Fruit fly (Drosophila melanogaster) whole organism, embryonic: Measurements from ENCODE around the gene trem.

Experiments
- Atf6 ChIP-seq: fragments of 200-800 bp; sonication (Bioruptor generic); IDR thresholded peaks from 2 replicates; pipeline ENCODE4 v1.3.6; 2022; ENCODE audit warnings: missing biosample characterization, missing genetic modification characterization
- B-H1 ChIP-seq: fragments of 200-800 bp; sonication (Bioruptor generic); IDR thresholded peaks from 3 replicates; pipeline ENCODE4 v1.3.6; 2022; ENCODE audit warnings: missing biosample characterization, missing genetic modification characterization
- Bdp1 ChIP-seq: fragments of 200-800 bp; sonication (Bioruptor generic); optimal IDR thresholded peaks from 3 replicates; lab custom pipeline; 2016; ENCODE audit warnings: missing biosample characterization, missing genetic modification characterization
- Bgb ChIP-seq: fragments of 200-800 bp; sonication (Bioruptor generic); IDR thresholded peaks from 2 replicates; pipeline ENCODE4 v1.3.6; 2022; ENCODE audit warnings: missing biosample characterization, missing genetic modification characterization; ENCODE audit not compliant: partially characterized antibody
- CG10267 ChIP-seq: fragments of 200-800 bp; sonication (Bioruptor generic); optimal IDR thresholded peaks from 2 replicates; lab custom pipeline; 2018; ENCODE audit warnings: missing biosample characterization, mild to moderate bottlenecking, missing genetic modification characterization, moderate library complexity
- CG10274 ChIP-seq: fragments of 200-800 bp; sonication (Bioruptor generic); optimal IDR thresholded peaks from 3 replicates; lab custom pipeline; 2017; ENCODE audit warnings: missing biosample characterization, mild to moderate bottlenecking, missing genetic modification characterization
- CG11085 ChIP-seq: fragments of 200-800 bp; sonication (Bioruptor generic); IDR thresholded peaks from 2 replicates; pipeline ENCODE4 v1.3.6; 2022; ENCODE audit warnings: missing biosample characterization, missing genetic modification characterization
- CG11723 ChIP-seq: fragments of 200-800 bp; sonication (Bioruptor generic); optimal IDR thresholded peaks from 2 replicates; lab custom pipeline; 2017; ENCODE audit warnings: missing biosample characterization, mild to moderate bottlenecking, missing genetic modification characterization
- CG12104 ChIP-seq: fragments of 200-800 bp; sonication (Bioruptor generic); optimal IDR thresholded peaks from 3 replicates; lab custom pipeline; 2016; ENCODE audit warnings: missing biosample characterization, missing genetic modification characterization
- CG12219 ChIP-seq: fragments of 200-800 bp; sonication (Bioruptor generic); optimal IDR thresholded peaks from 3 replicates; lab custom pipeline; 2018; ENCODE audit warnings: missing biosample characterization, mild to moderate bottlenecking, missing genetic modification characterization
- CG12236 ChIP-seq: fragments of 200-800 bp; sonication (Bioruptor generic); optimal IDR thresholded peaks from 2 replicates; lab custom pipeline; 2016; ENCODE audit warnings: missing biosample characterization, missing genetic modification characterization
- CG12299 ChIP-seq: fragments of 200-800 bp; sonication (Bioruptor generic); optimal IDR thresholded peaks from 2 replicates; lab custom pipeline; 2018; ENCODE audit warnings: missing biosample characterization, mild to moderate bottlenecking, missing genetic modification characterization
- CG1832 ChIP-seq: fragments of 200-800 bp; sonication (Bioruptor generic); optimal IDR thresholded peaks from 2 replicates; lab custom pipeline; 2017; ENCODE audit warnings: missing biosample characterization, mild to moderate bottlenecking, missing genetic modification characterization, inconsistent platforms
- CG2199 ChIP-seq: fragments of 200-800 bp; sonication (Bioruptor generic); IDR thresholded peaks from 3 replicates; pipeline ENCODE4 v1.3.6; 2022; ENCODE audit warnings: missing biosample characterization, missing genetic modification characterization
- CG2678 ChIP-seq: fragments of 200-800 bp; sonication (Bioruptor generic); optimal IDR thresholded peaks from 3 replicates; lab custom pipeline; 2019; ENCODE audit warnings: missing biosample characterization, mild to moderate bottlenecking, missing genetic modification characterization, moderate library complexity
- CG2889 ChIP-seq: fragments of 200-800 bp; sonication (Bioruptor generic); IDR thresholded peaks from 3 replicates; pipeline ENCODE4 v1.3.6; 2022; ENCODE audit warnings: missing biosample characterization, missing genetic modification characterization
- CG3065 ChIP-seq: fragments of 200-800 bp; sonication (Bioruptor generic); optimal IDR thresholded peaks from 2 replicates; lab custom pipeline; 2016; ENCODE audit warnings: missing biosample characterization, missing genetic modification characterization
- CG31224 ChIP-seq: fragments of 200-800 bp; sonication (Bioruptor generic); IDR thresholded peaks from 2 replicates; pipeline ENCODE4 v1.3.6; 2022; ENCODE audit warnings: missing biosample characterization, missing genetic modification characterization
- CG31441 ChIP-seq: fragments of 200-800 bp; sonication (Bioruptor generic); IDR thresholded peaks from 2 replicates; pipeline ENCODE4 v1.3.6; 2022; ENCODE audit warnings: missing biosample characterization, missing genetic modification characterization
- CG9797 ChIP-seq: fragments of 200-800 bp; sonication (Bioruptor generic); optimal IDR thresholded peaks from 3 replicates; lab custom pipeline; 2018; ENCODE audit warnings: missing biosample characterization, mild to moderate bottlenecking, missing genetic modification characterization
- D ChIP-seq, 2 experiments: fragments of 200-800 bp in 1 of 2; fragments of >200 bp in 1 of 2; sonication (Bioruptor generic) in 1 of 2; optimal IDR thresholded peaks; 2 replicates in 1 of 2; 3 replicates in 1 of 2; lab custom pipeline; 2017; ENCODE audit warnings: mild to moderate bottlenecking in 1 of 2, missing biosample characterization in 1 of 2, missing genetic modification characterization in 1 of 2, missing genetic modification reagents in 1 of 2
- Dip3 ChIP-seq: fragments of 200-800 bp; sonication (Bioruptor generic); optimal IDR thresholded peaks from 3 replicates; lab custom pipeline; 2016; ENCODE audit warnings: missing biosample characterization, missing genetic modification characterization
- Doc3 ChIP-seq: fragments of 200-800 bp; sonication (Bioruptor generic); IDR thresholded peaks from 3 replicates; pipeline ENCODE4 v1.3.6; 2022; ENCODE audit warnings: missing biosample characterization, missing genetic modification characterization; ENCODE audit not compliant: partially characterized antibody
- E2f1 ChIP-seq: fragments of 200-800 bp; sonication (Bioruptor generic); IDR thresholded peaks from 2 replicates; pipeline ENCODE4 v1.3.6; 2022; ENCODE audit warnings: missing biosample characterization, missing genetic modification characterization
- HLHmδ ChIP-seq: fragments of 200-800 bp; sonication (Bioruptor generic); optimal IDR thresholded peaks from 2 replicates; lab custom pipeline; 2018; ENCODE audit warnings: missing biosample characterization, mild to moderate bottlenecking, missing genetic modification characterization, moderate library complexity
- Hsf ChIP-seq: fragments of 200-800 bp; sonication (Bioruptor generic); optimal IDR thresholded peaks from 3 replicates; lab custom pipeline; 2016; ENCODE audit warnings: missing biosample characterization, missing genetic modification characterization
- Kr ChIP-seq: fragments of 200-800 bp; sonication (Bioruptor generic); optimal IDR thresholded peaks from 2 replicates; lab custom pipeline; 2017; ENCODE audit warnings: missing biosample characterization, mild to moderate bottlenecking, missing genetic modification characterization
- Lim3 ChIP-seq: fragments of 200-800 bp; sonication (Bioruptor generic); IDR thresholded peaks from 2 replicates; pipeline ENCODE4 v1.3.6; 2022; ENCODE audit warnings: missing biosample characterization, missing genetic modification characterization
- NfI ChIP-seq: fragments of 200-800 bp; sonication (Bioruptor generic); optimal IDR thresholded peaks from 3 replicates; lab custom pipeline; 2018; ENCODE audit warnings: missing biosample characterization, mild to moderate bottlenecking, missing genetic modification characterization, moderate library complexity
- Ptx1 ChIP-seq: fragments of 200-800 bp; sonication (Bioruptor generic); IDR thresholded peaks from 2 replicates; pipeline ENCODE4 v1.3.6; 2022; ENCODE audit warnings: missing biosample characterization, missing genetic modification characterization
- Rx ChIP-seq: fragments of 200-800 bp; sonication (Bioruptor generic); IDR thresholded peaks from 2 replicates; pipeline ENCODE4 v1.3.6; 2022; ENCODE audit warnings: missing biosample characterization, missing genetic modification characterization
- Ssrp ChIP-seq: fragments of 200-800 bp; sonication (Bioruptor generic); optimal IDR thresholded peaks from 2 replicates; lab custom pipeline; 2018; ENCODE audit warnings: missing biosample characterization, mild to moderate bottlenecking, missing genetic modification characterization, moderate library complexity
- ase ChIP-seq: fragments of 200-800 bp; sonication (Bioruptor generic); IDR thresholded peaks from 3 replicates; pipeline ENCODE4 v1.3.6; 2022; ENCODE audit warnings: missing biosample characterization, missing genetic modification characterization
- az2 ChIP-seq: fragments of 200-800 bp; sonication (Bioruptor generic); optimal IDR thresholded peaks from 3 replicates; lab custom pipeline; 2016; ENCODE audit warnings: missing biosample characterization, missing genetic modification characterization
- bcd ChIP-seq: fragments of 200-800 bp; sonication (Bioruptor generic); optimal IDR thresholded peaks from 2 replicates; lab custom pipeline; 2017; ENCODE audit warnings: missing biosample characterization, mild to moderate bottlenecking, missing genetic modification characterization
- cato ChIP-seq: fragments of 200-800 bp; sonication (Bioruptor generic); optimal IDR thresholded peaks from 2 replicates; lab custom pipeline; 2016; ENCODE audit warnings: missing biosample characterization, missing genetic modification characterization, borderline replicate concordance
- emc ChIP-seq: fragments of 200-800 bp; sonication (Bioruptor generic); optimal IDR thresholded peaks from 2 replicates; lab custom pipeline; 2016; ENCODE audit warnings: missing biosample characterization, missing genetic modification characterization
- grn ChIP-seq: fragments of 200-800 bp; sonication (Bioruptor generic); optimal IDR thresholded peaks from 3 replicates; lab custom pipeline; 2017; ENCODE audit warnings: missing biosample characterization, missing genetic modification characterization
- her ChIP-seq: fragments of 200-800 bp; sonication (Bioruptor generic); optimal IDR thresholded peaks from 2 replicates; lab custom pipeline; 2016; ENCODE audit warnings: missing biosample characterization, missing genetic modification characterization
- insv ChIP-seq, 2 experiments: fragments of 200-800 bp; sonication (Bioruptor generic); optimal IDR thresholded peaks; 3 replicates each; lab custom pipeline; 2016 to 2018; ENCODE audit warnings: missing biosample characterization in 2 of 2, missing genetic modification characterization in 2 of 2
- kay ChIP-seq: fragments of 200-800 bp; sonication (Bioruptor generic); optimal IDR thresholded peaks from 2 replicates; lab custom pipeline; 2016; ENCODE audit warnings: missing biosample characterization, missing genetic modification characterization
- klu ChIP-seq: fragments of 200-800 bp; sonication (Bioruptor generic); IDR thresholded peaks from 2 replicates; pipeline ENCODE4 v1.3.6; 2022; ENCODE audit warnings: missing biosample characterization, missing genetic modification characterization
- mld ChIP-seq: fragments of 200-800 bp; sonication (Bioruptor generic); IDR thresholded peaks from 3 replicates; pipeline ENCODE4 v1.3.6; 2022; ENCODE audit warnings: missing biosample characterization, missing genetic modification characterization; ENCODE audit not compliant: partially characterized antibody
- nerfin-2 ChIP-seq: fragments of 200-800 bp; sonication (Bioruptor generic); IDR thresholded peaks from 2 replicates; pipeline ENCODE4 v1.3.6; 2022; ENCODE audit warnings: missing biosample characterization, missing genetic modification characterization; ENCODE audit not compliant: partially characterized antibody
- pan ChIP-seq, 4 experiments: fragments of >200 bp in 3 of 4; fragments of 200-800 bp in 1 of 4; sonication (Bioruptor generic) in 1 of 4; optimal IDR thresholded peaks in 3 of 4; IDR thresholded peaks in 1 of 4; 2 replicates each; pipeline versions ENCODE4 v1.3.6 to Lab custom; 2017 to 2022; ENCODE audit warnings: missing biosample characterization in 2 of 4, missing genetic modification characterization in 2 of 4, mixed read lengths in 1 of 4
- pros ChIP-seq: fragments of 200-800 bp; sonication (Bioruptor generic); optimal IDR thresholded peaks from 3 replicates; lab custom pipeline; 2019; ENCODE audit warnings: missing biosample characterization, mild to moderate bottlenecking, missing genetic modification characterization, moderate library complexity
- psq ChIP-seq: fragments of 200-800 bp; sonication (Bioruptor generic); optimal IDR thresholded peaks from 2 replicates; lab custom pipeline; 2017; ENCODE audit warnings: missing biosample characterization, missing genetic modification characterization
- sens-2 ChIP-seq: fragments of 200-800 bp; sonication (Bioruptor generic); IDR thresholded peaks from 2 replicates; pipeline ENCODE4 v1.3.6; 2022; ENCODE audit warnings: missing biosample characterization, missing genetic modification characterization
- trem ChIP-seq: fragments of 200-800 bp; optimal IDR thresholded peaks from 3 replicates; lab custom pipeline; 2019; ENCODE audit warnings: missing biosample characterization, mild to moderate bottlenecking, missing genetic modification characterization, moderate library complexity
- wdn ChIP-seq: fragments of 200-800 bp; sonication (Bioruptor generic); IDR thresholded peaks from 2 replicates; pipeline ENCODE4 v1.3.6; 2022; ENCODE audit warnings: missing biosample characterization, missing genetic modification characterization

Gene trem

dm6 chr3R:19999474-19999873, 31.6 kb downstream of the trem start (continued):
- TF ChIP-seq trem (tag; lab: Kevin White, UChicago) (peak; percentile 71), klu (GFP tag; lab: Robert Waterston, UW) (peak; percentile 52; the same call in 1 of the 2 replicates), Hsf (GFP tag; lab: Kevin White, UChicago) (peak; percentile 49), CG11723 (GFP tag; lab: Kevin White, UChicago) (peak; percentile 8), her (GFP tag; lab: Kevin White, UChicago) (no peak), insv (GFP tag; optimal IDR thresholded peaks at IDR 0.05; lab: Kevin White, UChicago) (no peak), CG12104 (GFP tag; lab: Kevin White, UChicago) (peak; percentile 73), E2f1 (GFP tag; lab: Robert Waterston, UW) (peak; percentile 80), B-H1 (GFP tag; lab: Robert Waterston, UW) (peak; percentile 66), Atf6 (GFP tag; lab: Robert Waterston, UW) (peak; percentile 81), az2 (GFP tag; lab: Kevin White, UChicago) (peak; percentile 77), CG3065 (GFP tag; lab: Kevin White, UChicago) (no peak), Ssrp (tag; lab: Kevin White, UChicago) (peak; percentile 89), CG1832 (GFP tag; lab: Kevin White, UChicago) (no peak), grn (GFP tag; lab: Kevin White, UChicago) (no peak), mld (GFP tag; lab: Robert Waterston, UW) (no peak), Ptx1 (peak; percentile 86), emc (no peak), HLHmδ (no peak), D (optimal IDR thresholded peaks at IDR 0.05; lab: Kevin White, UChicago) (no peak), D (GFP tag; optimal IDR thresholded peaks at IDR 0.05; lab: Kevin White, UChicago) (peak; percentile 78), kay (GFP tag; lab: Kevin White, UChicago) (no peak), CG10267 (peak; percentile 83), CG12219 (GFP tag; lab: Kevin White, UChicago) (peak; percentile 61), psq (GFP tag; lab: Kevin White, UChicago) (peak; percentile 41), Bdp1 (GFP tag; lab: Kevin White, UChicago) (no peak), CG12299 (tag; lab: Kevin White, UChicago) (peak; percentile 68), CG2889 (GFP tag; lab: Robert Waterston, UW) (peak; percentile 48; the same call in 1 of the 3 replicates), pros (no peak), CG11085 (GFP tag; lab: Robert Waterston, UW) (peak; percentile 54; the same call in 1 of the 2 replicates), Lim3 (peak; percentile 50; the same call in 1 of the 2 replicates), nerfin-2 (GFP tag; lab: Robert Waterston, UW) (no peak), sens-2 (GFP tag; lab: Robert Waterston, UW) (0 out of 2 replicates have a peak, but pooled peaks have one; percentile 24), bcd (GFP tag; lab: Kevin White, UChicago) (peak; percentile 65), CG2199 (GFP tag; lab: Robert Waterston, UW) (no peak), pan (optimal IDR thresholded peaks at IDR 0.05; lab: Kevin White, UChicago) (no peak), pan (GFP tag; optimal IDR thresholded peaks at IDR 0.05 in 1 of 2, IDR thresholded peaks at IDR 0.05 in 1 of 2) (peak in 1 of 2 experiments; percentile 90), cato (GFP tag; lab: Kevin White, UChicago) (peak; percentile 11), CG31441 (GFP tag; lab: Robert Waterston, UW) (peak; percentile 88), CG9797 (GFP tag; lab: Kevin White, UChicago) (no peak), Kr (GFP tag; lab: Kevin White, UChicago) (no peak), CG10274 (peak; percentile 22), CG12236 (no peak), NfI (GFP tag; lab: Kevin White, UChicago) (peak; percentile 67), Dip3 (GFP tag; lab: Kevin White, UChicago) (no peak), CG31224 (GFP tag; lab: Robert Waterston, UW) (peak; percentile 62), wdn (GFP tag; lab: Robert Waterston, UW) (0 out of 2 replicates have a peak, but pooled peaks have one; percentile 34), Bgb (GFP tag; lab: Robert Waterston, UW) (no peak), ase (GFP tag; lab: Robert Waterston, UW) (0 out of 3 replicates have a peak, but pooled peaks have one; percentile 53), CG2678 (tag; lab: Kevin White, UChicago) (peak; percentile 88), Rx (GFP tag; lab: Robert Waterston, UW) (no peak), Doc3 (GFP tag; lab: Robert Waterston, UW) (no peak)
